Worm (Caenorhabditis elegans) whole organism, midembryonic: ENCODE results near the gene C10C5.5.

Experiments
- cog-1 ChIP-seq: sonication (generic microtip); optimal IDR thresholded peaks from 2 replicates; lab custom pipeline; 2016; ENCODE audit warnings: missing genetic modification characterization, missing compliant biosample characterization
- flt-1 ChIP-seq: fragments of 200-800 bp; sonication (Bioruptor generic); IDR thresholded peaks from 2 replicates; pipeline ENCODE4 v1.3.6; 2022; ENCODE audit warnings: missing genetic modification characterization, missing compliant biosample characterization
- klf-2 ChIP-seq: fragments of 200-800 bp; sonication (Bioruptor generic); conservative IDR thresholded peaks from 2 replicates; pipeline ENCODE4 v1.3.6; 2022; ENCODE audit warnings: missing genetic modification reagents, missing genetic modification characterization, missing compliant biosample characterization
- ref-1 ChIP-seq: fragments of 200-800 bp; sonication (Bioruptor generic); conservative IDR thresholded peaks from 2 replicates; pipeline ENCODE4 v1.3.6; 2022; ENCODE audit warnings: missing genetic modification reagents, missing genetic modification characterization, missing compliant biosample characterization
- tab-1 ChIP-seq: fragments of 200-800 bp; sonication (Bioruptor generic); IDR thresholded peaks from 2 replicates; pipeline ENCODE4 v1.3.6; 2022; ENCODE audit warnings: missing genetic modification characterization, missing compliant biosample characterization
- ztf-23 ChIP-seq: fragments of 200-800 bp; sonication (Bioruptor generic); IDR thresholded peaks from 2 replicates; pipeline ENCODE4 v1.3.6; 2022; ENCODE audit warnings: missing genetic modification reagents, missing genetic modification characterization, missing compliant biosample characterization

DNA sequence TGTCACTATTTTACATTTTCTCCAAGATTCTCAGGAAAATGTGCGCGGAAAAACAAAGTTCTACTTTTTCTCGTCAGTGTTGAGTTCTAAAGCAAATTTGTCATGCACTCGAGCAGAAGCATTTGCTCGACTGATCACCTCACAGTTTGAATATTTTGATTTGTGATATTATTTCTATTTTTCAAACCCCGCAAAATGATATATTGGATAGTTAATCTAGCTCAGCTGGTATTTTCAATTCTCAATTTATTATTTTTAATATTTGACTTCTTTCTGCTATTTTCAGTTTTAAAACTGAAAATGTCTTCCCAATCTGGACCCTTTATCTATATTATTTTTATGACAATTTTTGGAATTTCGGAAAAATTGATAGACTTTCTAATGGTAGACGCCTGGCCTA, 41.9 kb downstream of the C10C5.5 start, which contains the start of gene srxa-2:
- TF ChIP-seq cog-1 (tag; lab: Kevin White, UChicago) (no peak), ztf-23 (GFP tag; lab: Robert Waterston, UW) (no peak), klf-2 (GFP tag; lab: Robert Waterston, UW) (no peak), tab-1 (no peak), ref-1 (no peak), flt-1 (GFP tag; lab: Robert Waterston, UW) (no peak)
